Fruit fly (Drosophila melanogaster): Measurements from ENCODE around the gene CG9072.
A peak's percentile ranks its signal among the peaks of the same experiment; 100 is the strongest.

The CG9072 gene

DNA sequence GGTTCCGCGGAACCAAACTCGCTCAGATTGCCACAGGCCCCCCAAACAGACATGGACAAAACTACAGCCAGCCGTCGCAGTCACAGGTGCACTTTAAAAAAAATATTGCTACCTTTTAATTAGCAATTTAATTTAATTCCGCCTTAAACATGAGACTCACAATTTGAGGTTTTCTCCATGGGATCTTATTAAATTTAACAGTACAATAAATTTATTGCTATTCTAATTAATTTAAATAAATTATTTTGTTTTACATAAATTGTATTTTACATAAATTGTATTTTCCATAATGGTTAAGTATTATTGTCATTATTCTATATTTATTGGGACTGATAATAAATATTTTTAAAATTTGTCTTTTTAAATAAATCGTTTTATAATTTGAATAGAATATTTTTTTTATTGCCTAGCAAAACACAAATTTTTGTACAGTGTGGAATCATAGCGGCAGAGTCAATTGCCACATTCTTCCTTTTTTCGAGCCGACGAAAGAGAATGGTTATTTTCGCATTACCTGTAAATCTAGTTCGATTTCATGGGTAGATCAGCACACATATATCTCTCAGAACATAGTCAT lies 27.7 kb upstream of the CG9072 start (continued):
- TF ChIP-seq CG1233 (GFP tag; optimal IDR thresholded peaks at IDR 0.05) (no peak), CG10462 (GFP tag; optimal IDR thresholded peaks at IDR 0.05) (no peak), CG10979 (tag; optimal IDR thresholded peaks at IDR 0.05) (peak; percentile 6), Ptx1 (GFP tag; IDR thresholded peaks at IDR 0.05) (0 out of 2 replicates have a peak, but pooled peaks have one; percentile 13), Hr51 (GFP tag; optimal IDR thresholded peaks at IDR 0.05) (peak in 1 of 2 experiments; percentile 64), Atf6 (GFP tag; IDR thresholded peaks at IDR 0.05) (no peak), CG6683 (GFP tag; optimal IDR thresholded peaks at IDR 0.05) (no peak), unpg (GFP tag; optimal IDR thresholded peaks at IDR 0.05) (peak; percentile 4), hb (GFP tag; IDR thresholded peaks at IDR 0.05; ENCODE audit: partially characterized antibody) (no peak), CG13424 (tag; optimal IDR thresholded peaks at IDR 0.05) (peak; percentile 2), CG2712 (tag; optimal IDR thresholded peaks at IDR 0.05) (peak; percentile 37), nmo (GFP tag; optimal IDR thresholded peaks at IDR 0.05) (peak; percentile 39), CG12391 (tag; optimal IDR thresholded peaks at IDR 0.05) (peak; percentile 15), CG7839 (tag; optimal IDR thresholded peaks at IDR 0.05) (peak; percentile 6), gsb-n (tag; optimal IDR thresholded peaks at IDR 0.05) (no peak)

- no peak for TF ChIP-seq insv (GFP tag; optimal IDR thresholded peaks at IDR 0.05)
- no peak for TF ChIP-seq knrl (GFP tag; IDR thresholded peaks at IDR 0.05; ENCODE audit: partially characterized antibody)
- no peak for TF ChIP-seq CG11247 (GFP tag; IDR thresholded peaks at IDR 0.05)
- TF ChIP-seq CG8359 (GFP tag; optimal IDR thresholded peaks at IDR 0.05; ENCODE audit: borderline replicate concordance), result no peak
- no peak for TF ChIP-seq Dref (GFP tag; IDR thresholded peaks at IDR 0.05)
- no peak for TF ChIP-seq Poxn (GFP tag; IDR thresholded peaks at IDR 0.05)
- TF ChIP-seq gem (tag; optimal IDR thresholded peaks at IDR 0.05), result peak; percentile 57
- no peak for TF ChIP-seq Lhr (GFP tag; optimal IDR thresholded peaks at IDR 0.05)
- no peak for TF ChIP-seq Hmr (GFP tag; optimal IDR thresholded peaks at IDR 0.05)
- TF ChIP-seq Sox100B (GFP tag; optimal IDR thresholded peaks at IDR 0.05), result peak; percentile 54
- no peak for TF ChIP-seq CG1832 (GFP tag; optimal IDR thresholded peaks at IDR 0.05)
- TF ChIP-seq tna (GFP tag; IDR thresholded peaks at IDR 0.05; ENCODE audit: partially characterized antibody), result no peak
- no peak for TF ChIP-seq inv (GFP tag; IDR thresholded peaks at IDR 0.05; ENCODE audit: partially characterized antibody)
- no peak for TF ChIP-seq CG6765 (GFP tag; optimal IDR thresholded peaks at IDR 0.05)
- no peak for TF ChIP-seq ci (GFP tag; IDR thresholded peaks at IDR 0.05)
- no peak for TF ChIP-seq CG1647 (GFP tag; optimal IDR thresholded peaks at IDR 0.05)
- peak in 1 of 2 experiments; percentile 73 for TF ChIP-seq Hr51 (GFP tag; optimal IDR thresholded peaks at IDR 0.05)
- no peak for TF ChIP-seq Pdp1 (GFP tag; optimal IDR thresholded peaks at IDR 0.05)
- peak; percentile 50 for TF ChIP-seq CG17359 (tag; optimal IDR thresholded peaks at IDR 0.05)
- no peak for TF ChIP-seq CG15479 (GFP tag; optimal IDR thresholded peaks at IDR 0.05)
- no peak for TF ChIP-seq bbx (GFP tag; IDR thresholded peaks at IDR 0.05; ENCODE audit: partially characterized antibody)
- no peak for TF ChIP-seq CG16813 (GFP tag; IDR thresholded peaks at IDR 0.05; ENCODE audit: partially characterized antibody)
- TF ChIP-seq CG13894 (tag; optimal IDR thresholded peaks at IDR 0.05), result no peak
- peak; percentile 64 for TF ChIP-seq CG18262 (tag; optimal IDR thresholded peaks at IDR 0.05)
- no peak for TF ChIP-seq pros (GFP tag; optimal IDR thresholded peaks at IDR 0.05)
- peak; percentile 99 for TF ChIP-seq Blimp-1 (GFP tag; optimal IDR thresholded peaks at IDR 0.05)
- no peak for TF ChIP-seq CG16815 (GFP tag; optimal IDR thresholded peaks at IDR 0.05)
- peak; percentile 96 for TF ChIP-seq CG15601 (tag; optimal IDR thresholded peaks at IDR 0.05)
- no peak for TF ChIP-seq Optix (GFP tag; IDR thresholded peaks at IDR 0.05)
- TF ChIP-seq Rfx (GFP tag; IDR thresholded peaks at IDR 0.05), result no peak
- TF ChIP-seq CG17361 (GFP tag; IDR thresholded peaks at IDR 0.05), result peak; percentile 63; the same call in 2 of the 3 replicates
- no peak for TF ChIP-seq Hmx (GFP tag; optimal IDR thresholded peaks at IDR 0.05)
- peak; percentile 45 for TF ChIP-seq Oli (tag; optimal IDR thresholded peaks at IDR 0.05)
Measured at dm6 chrX:15121714-15122113, 25.9 kb upstream of the CG9072 start.

Measured in whole organism, embryonic.